Worm (Caenorhabditis elegans) whole organism, late embryonic: ENCODE results near the gene K08E7.4.

Source experiments
- K09A11.1 ChIP-seq: sonication (generic microtip); optimal IDR thresholded peaks from 2 replicates; lab custom pipeline; 2017; ENCODE audit warnings: antibody characterized with exemption, mild to moderate bottlenecking, missing genetic modification characterization, missing compliant biosample characterization; ENCODE audit not compliant: insufficient read depth
- T23F11.4 ChIP-seq: fragments of 200-800 bp; sonication (Bioruptor generic); optimal IDR thresholded peaks from 2 replicates; lab custom pipeline; 2018; ENCODE audit warnings: mild to moderate bottlenecking, missing genetic modification characterization, missing compliant biosample characterization
- ceh-6 ChIP-seq: fragments of 200-800 bp; sonication (Bioruptor generic); optimal IDR thresholded peaks from 2 replicates; lab custom pipeline; 2018; ENCODE audit warnings: mild to moderate bottlenecking, missing genetic modification characterization, missing compliant biosample characterization
- elt-2 ChIP-seq: sonication (generic microtip); optimal IDR thresholded peaks from 2 replicates; lab custom pipeline; 2016; ENCODE audit warnings: missing genetic modification reagents, missing genetic modification characterization, missing compliant biosample characterization
- ets-4 ChIP-seq: sonication (generic microtip); optimal IDR thresholded peaks from 2 replicates; lab custom pipeline; 2016; ENCODE audit warnings: missing genetic modification characterization, missing compliant biosample characterization
- hlh-30 ChIP-seq: sonication (generic microtip); optimal IDR thresholded peaks from 2 replicates; lab custom pipeline; 2017; ENCODE audit warnings: antibody characterized with exemption, missing genetic modification characterization, missing compliant biosample characterization; ENCODE audit not compliant: insufficient read depth
- hlh-8 ChIP-seq: sonication (generic microtip); optimal IDR thresholded peaks from 2 replicates; lab custom pipeline; 2016; ENCODE audit warnings: missing genotype, missing genetic modification characterization, missing compliant biosample characterization
- lim-6 ChIP-seq: sonication (generic microtip); optimal IDR thresholded peaks from 2 replicates; lab custom pipeline; 2016; ENCODE audit warnings: missing genetic modification characterization, missing compliant biosample characterization
- mec-3 ChIP-seq: sonication (generic microtip); optimal IDR thresholded peaks from 2 replicates; lab custom pipeline; 2016; ENCODE audit warnings: borderline replicate concordance, missing genetic modification characterization, missing compliant biosample characterization
- nhr-11 ChIP-seq: fragments of 150-350 bp; optimal IDR thresholded peaks from 2 replicates; lab custom pipeline; 2014; ENCODE audit warnings: missing biosample characterization, missing genetic modification characterization
- pag-3 ChIP-seq: sonication (generic microtip); optimal IDR thresholded peaks from 2 replicates; lab custom pipeline; 2016; ENCODE audit warnings: missing compliant biosample characterization, missing genetic modification characterization, borderline replicate concordance
- pha-4 ChIP-seq: fragments of 150-350 bp; optimal IDR thresholded peaks from 2 replicates; lab custom pipeline; 2018; ENCODE audit warnings: missing biosample characterization, missing genetic modification reagents, missing genetic modification characterization
- ref-2 ChIP-seq: sonication (generic microtip); optimal IDR thresholded peaks from 2 replicates; lab custom pipeline; 2016; ENCODE audit warnings: missing genetic modification characterization, missing compliant biosample characterization
- ttx-3 ChIP-seq: sonication (generic microtip); optimal IDR thresholded peaks from 2 replicates; lab custom pipeline; 2016; ENCODE audit warnings: missing genetic modification reagents, missing genetic modification characterization, missing compliant biosample characterization

DNA sequence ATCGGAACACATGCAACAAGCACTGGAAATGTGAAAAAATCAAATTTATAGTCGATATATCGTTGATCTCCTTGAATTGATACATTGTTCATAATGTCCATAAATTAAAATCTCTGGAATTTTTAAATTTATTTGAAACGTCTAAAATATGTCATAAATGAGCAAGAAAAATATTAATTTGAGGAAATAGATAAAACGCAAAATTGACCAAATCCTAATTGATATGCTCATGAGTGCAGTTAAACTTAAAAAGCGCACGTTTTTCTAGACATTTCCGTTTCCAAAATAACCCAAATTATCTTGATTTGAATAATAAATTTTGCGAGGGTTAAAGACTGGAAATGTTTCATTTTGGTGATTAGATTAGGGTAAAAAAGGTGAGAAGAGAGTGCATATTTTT is 48.4 kb downstream of the K08E7.4 start, which contains the start of gene sru-13:
- TF ChIP-seq pag-3 (tag; lab: Kevin White, UChicago) (no peak), ceh-6 (GFP tag; lab: Kevin White, UChicago) (no peak), hlh-8 (tag; lab: Kevin White, UChicago) (no peak), ttx-3 (tag; lab: Kevin White, UChicago) (no peak), K09A11.1 (tag; lab: Kevin White, UChicago) (no peak), pha-4 (tag; lab: Kevin White, UChicago) (no peak), mec-3 (tag; lab: Kevin White, UChicago) (no peak), lim-6 (tag; lab: Kevin White, UChicago) (no peak), nhr-11 (tag; lab: Kevin White, UChicago) (no peak), ref-2 (tag; lab: Kevin White, UChicago) (no peak), ets-4 (tag; lab: Kevin White, UChicago) (no peak), elt-2 (tag; lab: Kevin White, UChicago) (no peak), hlh-30 (tag; lab: Kevin White, UChicago) (no peak), T23F11.4 (GFP tag; lab: Kevin White, UChicago) (no peak)
